Fruit fly (Drosophila melanogaster): ENCODE results near the gene CG13970.

The CG13970 gene

dm6 chr2L:20120388-20121232 is 16.7 kb upstream of the CG13970 start (continued):
- TF ChIP-seq crol (GFP tag; IDR thresholded peaks at IDR 0.05) (no peak), pan (optimal IDR thresholded peaks at IDR 0.05) (no peak), pan (GFP tag; optimal IDR thresholded peaks at IDR 0.05 in 1 of 2, IDR thresholded peaks at IDR 0.05 in 1 of 2) (peak in 1 of 2 experiments; percentile 86), salm (tag; optimal IDR thresholded peaks at IDR 0.05) (no peak), CG6683 (GFP tag; optimal IDR thresholded peaks at IDR 0.05) (no peak), Ada2b (GFP tag; IDR thresholded peaks at IDR 0.05) (peak; percentile 81), zfh2 (GFP tag; optimal IDR thresholded peaks at IDR 0.05) (peak; percentile 62), Hr3 (GFP tag; optimal IDR thresholded peaks at IDR 0.05) (peak; percentile 92), Ravus (GFP tag; IDR thresholded peaks at IDR 0.05) (peak; percentile 57), CG2875 (GFP tag; optimal IDR thresholded peaks at IDR 0.05) (peak; percentile 66), crp (GFP tag; optimal IDR thresholded peaks at IDR 0.05) (peak in 1 of 2 experiments; percentile 23), CoRest (tag; optimal IDR thresholded peaks at IDR 0.05) (peak; percentile 75), CTCF (GFP tag; optimal IDR thresholded peaks at IDR 0.05) (peak; percentile 100), hb (GFP tag; IDR thresholded peaks at IDR 0.05; ENCODE audit: partially characterized antibody) (no peak; the same call in 1 of the 3 replicates), CG18011 (GFP tag; optimal IDR thresholded peaks at IDR 0.05) (no peak), Fer1 (GFP tag; optimal IDR thresholded peaks at IDR 0.05) (peak; percentile 49), CG6813 (GFP tag; optimal IDR thresholded peaks at IDR 0.05) (peak; percentile 51), ind (GFP tag; optimal IDR thresholded peaks at IDR 0.05) (peak; percentile 90), CG30020 (tag; optimal IDR thresholded peaks at IDR 0.05) (peak; percentile 66), ato (GFP tag; IDR thresholded peaks at IDR 0.05; ENCODE audit: partially characterized antibody) (peak; percentile 73), vfl (GFP tag; optimal IDR thresholded peaks at IDR 0.05) (peak; percentile 49), oc (tag; optimal IDR thresholded peaks at IDR 0.05) (no peak), cas (GFP tag; IDR thresholded peaks at IDR 0.05) (peak; percentile 30; the same call in 1 of the 2 replicates), fd102C (GFP tag; optimal IDR thresholded peaks at IDR 0.05) (peak; percentile 31), cad (GFP tag; optimal IDR thresholded peaks at IDR 0.05) (no peak), sens-2 (GFP tag; IDR thresholded peaks at IDR 0.05) (peak; percentile 79), CG6175 (GFP tag; IDR thresholded peaks at IDR 0.05) (peak; percentile 77), Elba2 (GFP tag; optimal IDR thresholded peaks at IDR 0.05) (peak; percentile 38), crc (GFP tag; optimal IDR thresholded peaks at IDR 0.05) (peak; percentile 61), Tbp (GFP tag; optimal IDR thresholded peaks at IDR 0.05) (peak; percentile 20), eve (GFP tag; optimal IDR thresholded peaks at IDR 0.05) (peak in 1 of 2 experiments; percentile 89), Vsx1 (GFP tag; optimal IDR thresholded peaks at IDR 0.05) (peak; percentile 13), CG13296 (GFP tag; optimal IDR thresholded peaks at IDR 0.05) (peak; percentile 70), HHEX (GFP tag; optimal IDR thresholded peaks at IDR 0.05) (peak; percentile 43), CG11504 (tag; optimal IDR thresholded peaks at IDR 0.05) (peak; percentile 100), eyg (GFP tag; optimal IDR thresholded peaks at IDR 0.05) (peak; percentile 87), nau (GFP tag; optimal IDR thresholded peaks at IDR 0.05) (peak; percentile 40), Fer2 (tag; optimal IDR thresholded peaks at IDR 0.05) (peak; percentile 51), twi (tag; optimal IDR thresholded peaks at IDR 0.05) (peak; percentile 67), Blimp-1 (GFP tag; optimal IDR thresholded peaks at IDR 0.05) (peak; percentile 66), otp (GFP tag; IDR thresholded peaks at IDR 0.05) (peak; percentile 90), kni (GFP tag; optimal IDR thresholded peaks at IDR 0.05) (peak; percentile 34), wdn (GFP tag; IDR thresholded peaks at IDR 0.05) (peak; percentile 76), CG17912 (GFP tag; optimal IDR thresholded peaks at IDR 0.05) (peak; percentile 92), zfh1 (GFP tag; IDR thresholded peaks at IDR 0.05) (peak; percentile 96), CG12769 (tag; optimal IDR thresholded peaks at IDR 0.05) (peak; percentile 81), CG11093 (GFP tag; IDR thresholded peaks at IDR 0.05) (peak; percentile 83; the same call in 2 of the 3 replicates), HLH54F (GFP tag; optimal IDR thresholded peaks at IDR 0.05) (peak; percentile 87), Dip3 (GFP tag; optimal IDR thresholded peaks at IDR 0.05) (peak; percentile 70)

All from whole organism, embryonic.